Fruit fly (Drosophila melanogaster): ENCODE results near the gene Ugt35D1.

dm6 chr3R:31346657-31347056 is 48.4 kb downstream of the Ugt35D1 start:
- TF ChIP-seq usp (GFP tag; optimal IDR thresholded peaks at IDR 0.05) (no peak), psq (optimal IDR thresholded peaks at IDR 0.05) (no peak), CG8478 (optimal IDR thresholded peaks at IDR 0.05) (no peak)
